Worm (Caenorhabditis elegans) whole organism, L4 larva: ENCODE results near the gene F58A4.2.

ENCODE experiments used
- D1046.2 ChIP-seq: fragments of 200-800 bp; sonication (Bioruptor generic); IDR thresholded peaks from 2 replicates; pipeline ENCODE4 v1.3.6; 2022; ENCODE audit warnings: missing genetic modification characterization, missing compliant biosample characterization
- F37D6.2 ChIP-seq: sonication (generic microtip); optimal IDR thresholded peaks from 2 replicates; lab custom pipeline; 2016; ENCODE audit warnings: mild to moderate bottlenecking, missing genetic modification characterization, missing compliant biosample characterization
- F49E8.2 ChIP-seq: sonication (generic microtip); optimal IDR thresholded peaks from 2 replicates; lab custom pipeline; 2016; ENCODE audit warnings: missing compliant biosample characterization, mild to moderate bottlenecking, missing genetic modification characterization, borderline replicate concordance
- Y75B8A.6 ChIP-seq: fragments of 200-800 bp; sonication (Bioruptor generic); IDR thresholded peaks from 2 replicates; pipeline ENCODE4 v1.3.6; 2022; ENCODE audit warnings: missing genetic modification reagents, missing genetic modification characterization, missing compliant biosample characterization
- ZK546.5 ChIP-seq, 2 experiments: sonication (generic microtip); optimal IDR thresholded peaks; 2 replicates each; lab custom pipeline; 2017; ENCODE audit warnings: missing biosample characterization in 2 of 2, missing genetic modification characterization in 2 of 2
- aha-1 ChIP-seq: fragments of 150-350 bp; peaks from one replicate; lab custom pipeline; 2014; ENCODE audit warnings: missing biosample characterization, missing genetic modification characterization
- ama-1 ChIP-seq: fragments of 150-350 bp; optimal IDR thresholded peaks from 2 replicates; lab custom pipeline; 2014; ENCODE audit warnings: inconsistent platforms, mixed read lengths
- arid-1 ChIP-seq: fragments of 200-800 bp; sonication (Bioruptor generic); conservative IDR thresholded peaks from 2 replicates; pipeline ENCODE4 v1.3.6; 2022; ENCODE audit warnings: missing genetic modification reagents, missing genetic modification characterization, missing compliant biosample characterization
- ceh-28 ChIP-seq: fragments of 150-350 bp; optimal IDR thresholded peaks from 2 replicates; lab custom pipeline; 2014; ENCODE audit warnings: missing biosample characterization, missing genetic modification reagents, missing genetic modification characterization
- ceh-82 ChIP-seq: sonication (generic microtip); optimal IDR thresholded peaks from 2 replicates; lab custom pipeline; 2017; ENCODE audit warnings: missing biosample characterization, missing genetic modification characterization
- ces-1 ChIP-seq: fragments of 150-350 bp; sonication (generic microtip); optimal IDR thresholded peaks from 4 replicates; lab custom pipeline; 2014; ENCODE audit warnings: missing biosample characterization, missing genetic modification reagents, missing genetic modification characterization
- cey-2 ChIP-seq: sonication (generic microtip); optimal IDR thresholded peaks from 3 replicates; lab custom pipeline; 2017; ENCODE audit warnings: missing genetic modification characterization, mild to moderate bottlenecking, missing compliant biosample characterization, antibody characterized with exemption, borderline replicate concordance; ENCODE audit not compliant: insufficient read depth
- daf-16 ChIP-seq, 3 experiments: sonication (generic microtip); optimal IDR thresholded peaks; 2 replicates each; lab custom pipeline; 2016 to 2017; ENCODE audit warnings: missing genetic modification characterization in 3 of 3, missing genetic modification reagents in 3 of 3, mild to moderate bottlenecking in 2 of 3, missing compliant biosample characterization in 2 of 3, missing biosample characterization in 1 of 3, moderate library complexity in 1 of 3
- daf-8 ChIP-seq: fragments of 200-800 bp; sonication (Bioruptor generic); IDR thresholded peaks from 2 replicates; pipeline ENCODE4 v1.3.6; 2022; ENCODE audit warnings: missing genetic modification characterization, missing compliant biosample characterization
- dmd-6 ChIP-seq: fragments of 200-800 bp; sonication (Bioruptor generic); IDR thresholded peaks from 2 replicates; pipeline ENCODE4 v1.3.6; 2022; ENCODE audit warnings: missing genetic modification reagents, missing genetic modification characterization, missing compliant biosample characterization
- dmd-8 ChIP-seq: fragments of 200-800 bp; sonication (Bioruptor generic); IDR thresholded peaks from 2 replicates; pipeline ENCODE4 v1.3.6; 2022; ENCODE audit warnings: missing genetic modification characterization, missing compliant biosample characterization
- dpl-1 ChIP-seq: fragments of 150-350 bp; optimal IDR thresholded peaks from 2 replicates; lab custom pipeline; 2014; ENCODE audit warnings: missing biosample characterization, missing genetic modification reagents, missing genetic modification characterization
- dve-1 ChIP-seq: sonication (generic microtip); optimal IDR thresholded peaks from 2 replicates; lab custom pipeline; 2017; ENCODE audit warnings: antibody characterized with exemption, mild to moderate bottlenecking, missing genetic modification characterization, missing compliant biosample characterization; ENCODE audit not compliant: insufficient read depth
- egl-43 ChIP-seq: fragments of 200-800 bp; sonication (Bioruptor generic); IDR thresholded peaks from 2 replicates; pipeline ENCODE4 v1.3.6; 2022; ENCODE audit warnings: missing genetic modification reagents, missing genetic modification characterization, missing compliant biosample characterization
- fkh-10 ChIP-seq: fragments of 150-350 bp; optimal IDR thresholded peaks from 2 replicates; lab custom pipeline; 2014; ENCODE audit warnings: missing biosample characterization, missing genetic modification reagents, missing genetic modification characterization
- fos-1 ChIP-seq: fragments of 150-350 bp; optimal IDR thresholded peaks from 2 replicates; lab custom pipeline; 2014; ENCODE audit warnings: missing biosample characterization, missing genetic modification characterization
- hif-1 ChIP-seq, 2 experiments: sonication (generic microtip); optimal IDR thresholded peaks; 2 replicates each; lab custom pipeline; 2016 to 2017; ENCODE audit warnings: missing compliant biosample characterization in 2 of 2, missing genetic modification characterization in 2 of 2, missing genetic modification reagents in 2 of 2, missing genotype in 2 of 2, mild to moderate bottlenecking in 1 of 2
- jun-1 ChIP-seq: fragments of 150-350 bp; optimal IDR thresholded peaks from 2 replicates; lab custom pipeline; 2014; ENCODE audit warnings: missing biosample characterization, missing genetic modification reagents, missing genetic modification characterization
- lin-1 ChIP-seq: fragments of 200-800 bp; sonication (Bioruptor generic); IDR thresholded peaks from 2 replicates; pipeline ENCODE4 v1.3.6; 2022; ENCODE audit warnings: missing genetic modification reagents, missing genetic modification characterization, missing compliant biosample characterization
- lin-39 ChIP-seq: fragments of 150-350 bp; optimal IDR thresholded peaks from 2 replicates; lab custom pipeline; 2014; ENCODE audit warnings: missing biosample characterization, missing genetic modification reagents, missing genetic modification characterization
- lir-3 ChIP-seq: sonication (generic microtip); optimal IDR thresholded peaks from 2 replicates; lab custom pipeline; 2016; ENCODE audit warnings: mild to moderate bottlenecking, missing genetic modification characterization, missing compliant biosample characterization
- lsy-2 ChIP-seq, 2 experiments: fragments of 150-350 bp in 1 of 2; sonication (generic microtip) in 1 of 2; optimal IDR thresholded peaks; 2 replicates each; lab custom pipeline; 2014 to 2017; ENCODE audit warnings: missing biosample characterization in 2 of 2, missing genetic modification characterization in 2 of 2
- madf-5 ChIP-seq, 2 experiments: fragments of 200-800 bp; sonication (Bioruptor generic); IDR thresholded peaks; 2 replicates each; pipeline ENCODE4 v1.3.6; 2022; ENCODE audit warnings: missing compliant biosample characterization in 2 of 2, missing genetic modification characterization in 2 of 2
- madf-9 ChIP-seq: fragments of 200-800 bp; sonication (Bioruptor generic); conservative IDR thresholded peaks from 2 replicates; pipeline ENCODE4 v1.3.6; 2022; ENCODE audit warnings: missing genetic modification reagents, missing genetic modification characterization, missing compliant biosample characterization
- mes-2 ChIP-seq: sonication (generic microtip); optimal IDR thresholded peaks from 2 replicates; lab custom pipeline; 2016; ENCODE audit warnings: missing genotype, mild to moderate bottlenecking, missing genetic modification characterization, missing compliant biosample characterization; ENCODE audit not compliant: poor library complexity, severe bottlenecking
- nhr-102 ChIP-seq: sonication (generic microtip); optimal IDR thresholded peaks from 2 replicates; lab custom pipeline; 2016; ENCODE audit warnings: mild to moderate bottlenecking, missing genetic modification characterization, moderate library complexity, missing compliant biosample characterization
- nhr-41 ChIP-seq: fragments of 200-800 bp; sonication (Bioruptor generic); IDR thresholded peaks from 2 replicates; pipeline ENCODE4 v1.3.6; 2022; ENCODE audit warnings: missing genetic modification reagents, missing genetic modification characterization, missing compliant biosample characterization
- nhr-76 ChIP-seq: fragments of 150-350 bp; optimal IDR thresholded peaks from 2 replicates; lab custom pipeline; 2014; ENCODE audit warnings: missing biosample characterization, missing genetic modification characterization
- nhr-77 ChIP-seq: fragments of 150-350 bp; optimal IDR thresholded peaks from 2 replicates; lab custom pipeline; 2014; ENCODE audit warnings: missing biosample characterization, missing genetic modification characterization
- saeg-2 ChIP-seq: fragments of 200-800 bp; sonication (Bioruptor generic); IDR thresholded peaks from 2 replicates; pipeline ENCODE4 v1.3.6; 2022; ENCODE audit warnings: missing genetic modification reagents, missing genetic modification characterization, missing compliant biosample characterization
- sdz-12 ChIP-seq: fragments of 200-800 bp; sonication (Bioruptor generic); optimal IDR thresholded peaks from 2 replicates; lab custom pipeline; 2018; ENCODE audit warnings: mild to moderate bottlenecking, missing genetic modification characterization, missing compliant biosample characterization
- set-16 ChIP-seq: fragments of 200-800 bp; sonication (Bioruptor generic); IDR thresholded peaks from 2 replicates; pipeline ENCODE4 v1.3.6; 2022; ENCODE audit warnings: missing genetic modification reagents, missing genetic modification characterization, missing compliant biosample characterization
- snpc-4 ChIP-seq: fragments of 150-350 bp; optimal IDR thresholded peaks from 2 replicates; lab custom pipeline; 2014; ENCODE audit warnings: missing biosample characterization, missing genetic modification characterization
- tag-97 ChIP-seq: fragments of 200-800 bp; sonication (Bioruptor generic); IDR thresholded peaks from 2 replicates; pipeline ENCODE4 v1.3.6; 2022; ENCODE audit warnings: missing genetic modification characterization, missing compliant biosample characterization
- unc-130 ChIP-seq: sonication (generic microtip); optimal IDR thresholded peaks from 2 replicates; lab custom pipeline; 2016; ENCODE audit warnings: missing genetic modification reagents, missing genetic modification characterization, missing compliant biosample characterization
- unc-62 ChIP-seq, 3 experiments: fragments of 150-350 bp in 1 of 3; sonication (generic microtip); optimal IDR thresholded peaks in 2 of 3; peaks in 1 of 3; 1 replicate in 1 of 3; 2 replicates in 2 of 3; lab custom pipeline; 2014 to 2017; ENCODE audit warnings: missing biosample characterization in 3 of 3, missing genetic modification characterization in 3 of 3, missing genetic modification reagents in 3 of 3, missing genotype in 1 of 3
- vab-7 ChIP-seq: fragments of 200-800 bp; sonication (Bioruptor generic); IDR thresholded peaks from 2 replicates; pipeline ENCODE4 v1.3.6; 2022; ENCODE audit warnings: missing genetic modification reagents, missing genetic modification characterization, missing compliant biosample characterization
- zag-1 ChIP-seq: fragments of 150-350 bp; optimal IDR thresholded peaks from 2 replicates; lab custom pipeline; 2014; ENCODE audit warnings: missing biosample characterization, missing genetic modification characterization
- zfp-3 ChIP-seq: fragments of 200-800 bp; sonication (Bioruptor generic); conservative IDR thresholded peaks from 2 replicates; pipeline ENCODE4 v1.3.6; 2022; ENCODE audit warnings: missing genetic modification reagents, missing genetic modification characterization, missing compliant biosample characterization
- ztf-7 ChIP-seq: fragments of 150-350 bp; optimal IDR thresholded peaks from 2 replicates; lab custom pipeline; 2014; ENCODE audit warnings: missing biosample characterization, missing genetic modification characterization

The F58A4.2 gene

DNA sequence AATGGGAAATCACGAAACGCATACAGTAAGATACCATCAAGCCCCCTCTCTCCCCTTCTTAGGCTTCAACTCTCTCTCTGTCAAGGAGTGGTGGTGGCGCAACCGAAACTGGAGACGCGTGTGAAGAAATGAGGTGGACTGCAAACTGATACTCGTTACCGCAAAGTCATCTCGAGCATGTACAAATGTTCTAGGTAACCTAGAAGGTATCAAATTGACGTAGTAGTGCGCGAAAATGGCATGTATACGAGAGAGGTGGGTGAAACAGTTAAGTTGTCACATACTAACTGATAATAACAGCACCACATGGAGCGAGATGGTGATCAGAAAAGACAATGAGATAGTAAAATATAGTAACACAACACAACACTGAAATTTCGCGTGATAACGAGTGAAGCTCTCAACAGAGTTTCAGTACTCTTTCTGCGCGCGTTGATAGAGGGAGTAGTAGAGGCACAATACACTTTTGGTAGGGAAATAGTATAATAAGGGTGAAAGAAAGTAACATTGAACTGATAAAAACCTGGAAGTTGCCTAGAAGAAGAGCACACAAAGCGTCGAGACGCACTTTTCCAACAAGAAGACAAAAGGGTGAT lies 37.7 kb upstream of the F58A4.2 start (continued):
- no peak for TF ChIP-seq saeg-2 (GFP tag; lab: Robert Waterston, UW)
- TF ChIP-seq nhr-76 (tag; lab: Kevin White, UChicago), result no peak
- TF ChIP-seq daf-8 (GFP tag; lab: Robert Waterston, UW), result no peak
- TF ChIP-seq ztf-7 (tag; lab: Kevin White, UChicago), result no peak
- TF ChIP-seq unc-130 (GFP tag; lab: Kevin White, UChicago), result no peak
- TF ChIP-seq cey-2 (tag; lab: Kevin White, UChicago), result no peak
- TF ChIP-seq zag-1, result no peak
- TF ChIP-seq aha-1 (tag; lab: Kevin White, UChicago), result peak; percentile 72
- TF ChIP-seq ces-1, result no peak
- TF ChIP-seq lsy-2 (tag; optimal IDR thresholded peaks at IDR 0.05; lab: Kevin White, UChicago), result no peak
- TF ChIP-seq F49E8.2, result no peak
- TF ChIP-seq zfp-3 (GFP tag; lab: Robert Waterston, UW), result no peak
- TF ChIP-seq dmd-8, result no peak
- peak in 1 of 2 experiments; percentile 82 for TF ChIP-seq unc-62 (GFP tag; optimal IDR thresholded peaks at IDR 0.05 in 1 of 2; lab: Kevin White, UChicago)
- TF ChIP-seq unc-62 (tag; optimal IDR thresholded peaks at IDR 0.05; lab: Kevin White, UChicago), result no peak
- no peak for TF ChIP-seq tag-97
- no peak for TF ChIP-seq ZK546.5 (tag; optimal IDR thresholded peaks at IDR 0.05; lab: Kevin White, UChicago)
- no peak for TF ChIP-seq madf-9 (GFP tag; lab: Robert Waterston, UW)
- no peak for TF ChIP-seq set-16 (GFP tag; lab: Robert Waterston, UW)
- peak; percentile 42 for TF ChIP-seq nhr-77 (tag; lab: Kevin White, UChicago)
- TF ChIP-seq sdz-12, result no peak
- no peak for TF ChIP-seq Y75B8A.6 (GFP tag; lab: Robert Waterston, UW)
- TF ChIP-seq D1046.2 (GFP tag; lab: Robert Waterston, UW), result no peak

- TF ChIP-seq lin-1 (GFP tag; lab: Robert Waterston, UW) (no peak), aha-1 (tag; lab: Kevin White, UChicago) (no peak), ceh-28 (tag; lab: Kevin White, UChicago) (no peak), snpc-4 (tag; lab: Kevin White, UChicago) (no peak), fkh-10 (GFP tag; lab: Kevin White, UChicago) (no peak), madf-9 (GFP tag; lab: Robert Waterston, UW) (no peak), sdz-12 (no peak), jun-1 (tag; lab: Kevin White, UChicago) (no peak), lin-39 (tag; lab: Kevin White, UChicago) (no peak), ama-1 (lab: Kevin White, UChicago) (no peak), madf-5 (GFP tag; IDR thresholded peaks at IDR 0.05; lab: Robert Waterston, UW) (no peak), vab-7 (GFP tag; lab: Robert Waterston, UW) (no peak), daf-16 (GFP tag; optimal IDR thresholded peaks at IDR 0.05; lab: Kevin White, UChicago) (no peak), daf-16 (tag; optimal IDR thresholded peaks at IDR 0.05; lab: Kevin White, UChicago) (no peak)
- TF ChIP-seq, all 104 proteins: peak for 0
These were observed 36.5 kb upstream of the F58A4.2 start, which contains the start of gene gei-13 for ce11 chrIII:9637016-9637415. TSS of gene gei-13 (minus strand) at chrIII:9637116.

DNA sequence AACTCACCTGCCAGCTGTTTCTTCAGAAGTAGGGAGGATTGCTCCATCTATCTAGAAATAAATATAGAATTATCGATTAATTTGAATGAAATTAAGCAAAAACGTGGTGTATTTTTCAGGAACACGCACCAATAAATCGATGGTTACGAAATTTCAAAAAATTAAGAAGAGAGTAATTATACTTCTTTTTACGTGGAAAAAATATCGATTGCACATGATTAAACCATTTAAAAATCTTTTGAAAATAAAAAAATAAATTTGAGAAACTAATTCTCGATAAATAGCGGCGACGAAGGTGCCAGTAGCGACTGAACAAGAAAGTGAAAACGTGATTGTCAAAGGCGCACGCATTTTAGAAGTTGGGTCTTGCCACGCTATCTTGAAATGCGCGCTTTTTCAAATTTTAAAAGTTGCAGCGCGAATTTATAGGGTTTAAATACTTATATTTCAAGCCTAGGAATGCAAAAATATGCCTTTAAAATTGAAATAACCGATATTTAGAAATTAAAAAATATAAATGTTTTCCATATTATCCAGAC lies 30.6 kb upstream of the F58A4.2 start, which contains the start of gene ubc-7:
Gene ubc-7 (minus strand): TSS at position 51 of the 539 bp plus-strand sequence.
- no peak for TF ChIP-seq lir-3 (tag; lab: Kevin White, UChicago)
- TF ChIP-seq nhr-102, result peak; percentile 21
- TF ChIP-seq jun-1 (tag; lab: Kevin White, UChicago), result no peak
- TF ChIP-seq nhr-77 (tag; lab: Kevin White, UChicago), result peak; percentile 39
- no peak for TF ChIP-seq arid-1
- TF ChIP-seq egl-43 (GFP tag; lab: Robert Waterston, UW), result no peak
- no peak for TF ChIP-seq nhr-41
- no peak for TF ChIP-seq daf-16 (GFP tag; optimal IDR thresholded peaks at IDR 0.05; lab: Kevin White, UChicago)
- peak; percentile 62 for TF ChIP-seq daf-16 (tag; optimal IDR thresholded peaks at IDR 0.05; lab: Kevin White, UChicago)
- TF ChIP-seq mes-2 (tag; lab: Kevin White, UChicago), result peak; percentile 67
- TF ChIP-seq dmd-6, result peak; percentile 48
- no peak for TF ChIP-seq lin-39 (tag; lab: Kevin White, UChicago)
- TF ChIP-seq F37D6.2 (tag; lab: Kevin White, UChicago), result no peak
- peak in 1 of 2 experiments; percentile 52 for TF ChIP-seq hif-1 (tag; optimal IDR thresholded peaks at IDR 0.05; lab: Kevin White, UChicago)
- TF ChIP-seq ceh-82 (tag; lab: Kevin White, UChicago), result no peak
- TF ChIP-seq dve-1 (tag; lab: Kevin White, UChicago), result peak; percentile 76
- no peak for TF ChIP-seq fos-1 (tag; lab: Kevin White, UChicago)
- no peak for TF ChIP-seq set-16 (GFP tag; lab: Robert Waterston, UW)
- TF ChIP-seq ceh-28 (tag; lab: Kevin White, UChicago), result peak; percentile 29
- TF ChIP-seq lin-1 (GFP tag; lab: Robert Waterston, UW), result no peak
- peak in 1 of 2 experiments; percentile 92 for TF ChIP-seq lsy-2 (tag; optimal IDR thresholded peaks at IDR 0.05; lab: Kevin White, UChicago)
- peak; percentile 98 for TF ChIP-seq dpl-1 (GFP tag; lab: Kevin White, UChicago)
